Worm (Caenorhabditis elegans): Measurements from ENCODE around the gene abl-1.

The abl-1 gene

ce11 chrX:10624157-10624623, at the start of gene abl-1:
abl-1 (minus strand) TSS chrX:10624207.
- TF ChIP-seq W03F9.2 (tag; optimal IDR thresholded peaks at IDR 0.05) (no peak), him-1 (tag; optimal IDR thresholded peaks at IDR 0.05) (no peak), dao-5 (tag; optimal IDR thresholded peaks at IDR 0.05) (no peak)

- TF ChIP-seq him-1 (tag; optimal IDR thresholded peaks at IDR 0.05) = no peak
- no peak for TF ChIP-seq W03F9.2 (tag; optimal IDR thresholded peaks at IDR 0.05)
- no peak for TF ChIP-seq dao-5 (tag; optimal IDR thresholded peaks at IDR 0.05)
Measured at ce11 chrX:10670198-10670597, 46.2 kb upstream of the abl-1 start.

- TF ChIP-seq him-1 (tag; optimal IDR thresholded peaks at IDR 0.05) (no peak), dao-5 (tag; optimal IDR thresholded peaks at IDR 0.05) (no peak), W03F9.2 (tag; optimal IDR thresholded peaks at IDR 0.05) (no peak)
Measured at ce11 chrX:10667424-10668291, 43.7 kb upstream of the abl-1 start.

- TF ChIP-seq dao-5 (tag; optimal IDR thresholded peaks at IDR 0.05) = no peak
- TF ChIP-seq W03F9.2 (tag; optimal IDR thresholded peaks at IDR 0.05) = no peak
- no peak for TF ChIP-seq him-1 (tag; optimal IDR thresholded peaks at IDR 0.05)
Measured at ce11 chrX:10666871-10667270, 42.9 kb upstream of the abl-1 start.

ce11 chrX:10664759-10665158, 40.8 kb upstream of the abl-1 start:
- TF ChIP-seq dao-5 (tag; optimal IDR thresholded peaks at IDR 0.05) = no peak
- TF ChIP-seq him-1 (tag; optimal IDR thresholded peaks at IDR 0.05) = no peak
- TF ChIP-seq W03F9.2 (tag; optimal IDR thresholded peaks at IDR 0.05) = no peak

ce11 chrX:10659508-10659907, 35.5 kb upstream of the abl-1 start:
- TF ChIP-seq him-1 (tag; optimal IDR thresholded peaks at IDR 0.05) = no peak
- TF ChIP-seq dao-5 (tag; optimal IDR thresholded peaks at IDR 0.05) = no peak
- TF ChIP-seq W03F9.2 (tag; optimal IDR thresholded peaks at IDR 0.05) = no peak

- TF ChIP-seq dao-5 (tag; optimal IDR thresholded peaks at IDR 0.05) (no peak), him-1 (tag; optimal IDR thresholded peaks at IDR 0.05) (no peak), W03F9.2 (tag; optimal IDR thresholded peaks at IDR 0.05) (no peak)
Measured at ce11 chrX:10656604-10657003, 32.6 kb upstream of the abl-1 start.

- no peak for TF ChIP-seq dao-5 (tag; optimal IDR thresholded peaks at IDR 0.05)
- no peak for TF ChIP-seq him-1 (tag; optimal IDR thresholded peaks at IDR 0.05)
- TF ChIP-seq W03F9.2 (tag; optimal IDR thresholded peaks at IDR 0.05) = no peak
Measured at ce11 chrX:10650103-10650502, 26.1 kb upstream of the abl-1 start.

ce11 chrX:10647590-10648105, 23.6 kb upstream of the abl-1 start:
- TF ChIP-seq him-1 (tag; optimal IDR thresholded peaks at IDR 0.05) (no peak), dao-5 (tag; optimal IDR thresholded peaks at IDR 0.05) (no peak), W03F9.2 (tag; optimal IDR thresholded peaks at IDR 0.05) (no peak)

ce11 chrX:10645148-10645547, 21.1 kb upstream of the abl-1 start:
- no peak for TF ChIP-seq dao-5 (tag; optimal IDR thresholded peaks at IDR 0.05)
- no peak for TF ChIP-seq him-1 (tag; optimal IDR thresholded peaks at IDR 0.05)
- no peak for TF ChIP-seq W03F9.2 (tag; optimal IDR thresholded peaks at IDR 0.05)

- no peak for TF ChIP-seq dao-5 (tag; optimal IDR thresholded peaks at IDR 0.05)
- TF ChIP-seq him-1 (tag; optimal IDR thresholded peaks at IDR 0.05) = no peak
- no peak for TF ChIP-seq W03F9.2 (tag; optimal IDR thresholded peaks at IDR 0.05)
Measured at ce11 chrX:10640578-10640977, 16.6 kb upstream of the abl-1 start.

- TF ChIP-seq dao-5 (tag; optimal IDR thresholded peaks at IDR 0.05) (no peak), W03F9.2 (tag; optimal IDR thresholded peaks at IDR 0.05) (no peak), him-1 (tag; optimal IDR thresholded peaks at IDR 0.05) (no peak)
Measured at ce11 chrX:10639403-10639812, 15.4 kb upstream of the abl-1 start.

ce11 chrX:10637048-10637928, 13.3 kb upstream of the abl-1 start:
- TF ChIP-seq W03F9.2 (tag; optimal IDR thresholded peaks at IDR 0.05) (peak; percentile 0), dao-5 (tag; optimal IDR thresholded peaks at IDR 0.05) (peak; percentile 41), him-1 (tag; optimal IDR thresholded peaks at IDR 0.05) (peak; percentile 95)

ce11 chrX:10635608-10636007, 11.6 kb upstream of the abl-1 start, which contains the start of gene daf-12:
daf-12 (plus strand) TSS chrX:10635908.
- TF ChIP-seq him-1 (tag; optimal IDR thresholded peaks at IDR 0.05) = no peak
- no peak for TF ChIP-seq dao-5 (tag; optimal IDR thresholded peaks at IDR 0.05)
- no peak for TF ChIP-seq W03F9.2 (tag; optimal IDR thresholded peaks at IDR 0.05)
